Worm (Caenorhabditis elegans): ENCODE measurements around the gene F40F11.3.

Gene F40F11.3

ce11 chrIV:11593415-11594190 lies at the start of gene F40F11.3 (continued):
- no peak for TF ChIP-seq ztf-28 (GFP tag; IDR thresholded peaks at IDR 0.05)
- TF ChIP-seq ceh-100 (GFP tag; IDR thresholded peaks at IDR 0.05): no peak; the same call in none of the 2 replicates
- TF ChIP-seq somi-1 (GFP tag; optimal IDR thresholded peaks at IDR 0.05): peak; percentile 16
- no peak for TF ChIP-seq T07F8.4 (tag; optimal IDR thresholded peaks at IDR 0.05)
- no peak for TF ChIP-seq rec-8 (tag; optimal IDR thresholded peaks at IDR 0.05)
- no peak for TF ChIP-seq ztf-6 (GFP tag; IDR thresholded peaks at IDR 0.05)
- peak; percentile 26 for TF ChIP-seq athp-1 (tag; optimal IDR thresholded peaks at IDR 0.05)
- no peak for TF ChIP-seq sdz-38 (tag; optimal IDR thresholded peaks at IDR 0.05)
- no peak for TF ChIP-seq hsf-1 (GFP tag; IDR thresholded peaks at IDR 0.05)
- TF ChIP-seq mel-28 (tag; optimal IDR thresholded peaks at IDR 0.05; ENCODE audit: borderline replicate concordance): no peak
- no peak for TF ChIP-seq unc-62 (GFP tag; optimal IDR thresholded peaks at IDR 0.05)
- peak in 1 of 3 experiments; percentile 82 for TF ChIP-seq lin-35 (GFP tag; optimal IDR thresholded peaks at IDR 0.05)
- TF ChIP-seq B0019.2 (GFP tag; conservative IDR thresholded peaks at IDR 0.05): no peak
- peak; percentile 14 for TF ChIP-seq chd-7 (tag; optimal IDR thresholded peaks at IDR 0.05)
- no peak for TF ChIP-seq him-1 (tag; optimal IDR thresholded peaks at IDR 0.05)
- TF ChIP-seq ccch-3 (GFP tag; optimal IDR thresholded peaks at IDR 0.05): no peak
- TF ChIP-seq sea-2 (GFP tag; IDR thresholded peaks at IDR 0.05): no peak
- no peak for TF ChIP-seq Y53F4B.3 (GFP tag; IDR thresholded peaks at IDR 0.05)
- peak; percentile 42 for TF ChIP-seq atf-7 (tag; optimal IDR thresholded peaks at IDR 0.05)
- no peak for TF ChIP-seq nhr-120 (GFP tag; IDR thresholded peaks at IDR 0.05)
- TF ChIP-seq hmg-1.2 (GFP tag; IDR thresholded peaks at IDR 0.05): peak; percentile 96
- TF ChIP-seq madf-3 (GFP tag; IDR thresholded peaks at IDR 0.05): 0 out of 2 replicates have a peak, but pooled peaks have one; percentile 48
- peak; percentile 10; the same call in 1 of the 2 replicates for TF ChIP-seq ceh-91 (GFP tag; IDR thresholded peaks at IDR 0.05)
- TF ChIP-seq ztf-25 (GFP tag; IDR thresholded peaks at IDR 0.05): no peak
- no peak for TF ChIP-seq efl-1 (GFP tag; optimal IDR thresholded peaks at IDR 0.05)
- peak; percentile 65 for TF ChIP-seq lin-54 (GFP tag; optimal IDR thresholded peaks at IDR 0.05)
- TF ChIP-seq nfyb-1 (GFP tag; IDR thresholded peaks at IDR 0.05): peak; percentile 77
- TF ChIP-seq Y95B8A.8 (GFP tag; IDR thresholded peaks at IDR 0.05): 0 out of 2 replicates have a peak, but pooled peaks have one; percentile 14
- peak; percentile 32 for TF ChIP-seq dpl-1 (GFP tag; optimal IDR thresholded peaks at IDR 0.05)
- TF ChIP-seq snpc-3.4 (tag; optimal IDR thresholded peaks at IDR 0.05): no peak
- TF ChIP-seq cebp-1 (GFP tag; IDR thresholded peaks at IDR 0.05): peak; percentile 7; the same call in 1 of the 2 replicates
- TF ChIP-seq cebp-1 (tag; optimal IDR thresholded peaks at IDR 0.05): peak; percentile 77
- peak in 1 of 2 experiments; percentile 52 for TF ChIP-seq let-607 (tag; optimal IDR thresholded peaks at IDR 0.05)
- 0 out of 2 replicates have a peak, but pooled peaks have one; percentile 40 for TF ChIP-seq egl-18 (GFP tag; IDR thresholded peaks at IDR 0.05)
- TF ChIP-seq mcd-1 (GFP tag; IDR thresholded peaks at IDR 0.05): peak; percentile 64
- no peak for TF ChIP-seq aptf-2 (GFP tag; conservative IDR thresholded peaks at IDR 0.05)
- TF ChIP-seq K11D2.4 (GFP tag; IDR thresholded peaks at IDR 0.05): peak; percentile 61
- no peak for TF ChIP-seq xnd-1 (tag; optimal IDR thresholded peaks at IDR 0.05)
- TF ChIP-seq hlh-26 (GFP tag; conservative IDR thresholded peaks at IDR 0.05): no peak
- peak; percentile 71 for TF ChIP-seq madf-10 (tag; optimal IDR thresholded peaks at IDR 0.05)
- peak; percentile 38 for TF ChIP-seq akir-1 (GFP tag; optimal IDR thresholded peaks at IDR 0.05)
- no peak for TF ChIP-seq hlh-12 (tag; optimal IDR thresholded peaks at IDR 0.05)
- no peak for TF ChIP-seq C17E4.6 (GFP tag; IDR thresholded peaks at IDR 0.05)
- peak; percentile 78; the same call in 1 of the 2 replicates for TF ChIP-seq C06A6.2 (GFP tag; conservative IDR thresholded peaks at IDR 0.05)
- no peak; the same call in 1 of the 2 replicates for TF ChIP-seq Y53G8AR.9 (GFP tag; conservative IDR thresholded peaks at IDR 0.05)
- TF ChIP-seq pha-4 (tag; optimal IDR thresholded peaks at IDR 0.05): no peak
- TF ChIP-seq B0035.1 (tag; optimal IDR thresholded peaks at IDR 0.05): no peak
